Fruit fly (Drosophila melanogaster) whole organism, embryonic: ENCODE measurements around the gene MRP.

Experiments
- BEAF-32 ChIP-seq: fragments of 200-800 bp; sonication (Bioruptor generic); optimal IDR thresholded peaks from 3 replicates; lab custom pipeline; 2017; ENCODE audit warnings: missing biosample characterization, missing genetic modification characterization, mild to moderate bottlenecking, moderate library complexity, missing genetic modification reagents
- CG10267 ChIP-seq: fragments of 200-800 bp; sonication (Bioruptor generic); optimal IDR thresholded peaks from 2 replicates; lab custom pipeline; 2018; ENCODE audit warnings: missing biosample characterization, mild to moderate bottlenecking, missing genetic modification characterization, moderate library complexity
- CG10654 ChIP-seq: fragments of 200-800 bp; sonication (Bioruptor generic); optimal IDR thresholded peaks from 2 replicates; lab custom pipeline; 2016; ENCODE audit warnings: missing biosample characterization, missing genetic modification characterization
- CG11456 ChIP-seq: fragments of 200-800 bp; sonication (Bioruptor generic); IDR thresholded peaks from 3 replicates; pipeline ENCODE4 v1.3.6; 2022; ENCODE audit warnings: missing biosample characterization, missing genetic modification characterization
- CG11696 ChIP-seq: fragments of 200-800 bp; sonication (Bioruptor generic); IDR thresholded peaks from 2 replicates; pipeline ENCODE4 v1.3.6; 2022; ENCODE audit warnings: missing biosample characterization, missing genetic modification characterization
- CG1233 ChIP-seq: fragments of 200-800 bp; sonication (Bioruptor generic); optimal IDR thresholded peaks from 4 replicates; lab custom pipeline; 2018; ENCODE audit warnings: missing biosample characterization, mild to moderate bottlenecking, missing genetic modification characterization
- CG15601 ChIP-seq: fragments of 200-800 bp; sonication (Bioruptor generic); optimal IDR thresholded peaks from 3 replicates; lab custom pipeline; 2019; ENCODE audit warnings: missing biosample characterization, mild to moderate bottlenecking, missing genetic modification characterization, moderate library complexity
- CG16779 ChIP-seq: fragments of 200-800 bp; sonication (Bioruptor generic); IDR thresholded peaks from 2 replicates; pipeline ENCODE4 v1.3.6; 2022; ENCODE audit warnings: missing biosample characterization, missing genetic modification characterization
- CG2116 ChIP-seq: fragments of 200-800 bp; sonication (Bioruptor generic); optimal IDR thresholded peaks from 3 replicates; lab custom pipeline; 2018; ENCODE audit warnings: missing biosample characterization, mild to moderate bottlenecking, missing genetic modification characterization
- CG30403 ChIP-seq: fragments of 200-800 bp; sonication (Bioruptor generic); optimal IDR thresholded peaks from 3 replicates; lab custom pipeline; 2016; ENCODE audit warnings: missing biosample characterization, missing genetic modification characterization
- CG34376 ChIP-seq: fragments of 200-800 bp; sonication (Bioruptor generic); optimal IDR thresholded peaks from 2 replicates; lab custom pipeline; 2018; ENCODE audit warnings: missing biosample characterization, mild to moderate bottlenecking, missing genetic modification characterization
- CG4617 ChIP-seq: fragments of 200-800 bp; sonication (Bioruptor generic); optimal IDR thresholded peaks from 3 replicates; lab custom pipeline; 2016; ENCODE audit warnings: missing biosample characterization, missing genetic modification characterization, borderline replicate concordance
- CG7786 ChIP-seq: fragments of 200-800 bp; sonication (Bioruptor generic); optimal IDR thresholded peaks from 2 replicates; lab custom pipeline; 2016; ENCODE audit warnings: missing biosample characterization, missing genetic modification characterization
- CG8924 ChIP-seq: fragments of 200-800 bp; optimal IDR thresholded peaks from 3 replicates; lab custom pipeline; 2019; ENCODE audit warnings: missing biosample characterization, mild to moderate bottlenecking, missing genetic modification characterization, moderate library complexity
- CG9609 ChIP-seq: fragments of 200-800 bp; sonication (Bioruptor generic); optimal IDR thresholded peaks from 3 replicates; lab custom pipeline; 2016; ENCODE audit warnings: missing biosample characterization, missing genetic modification characterization
- Dll ChIP-seq: fragments of 200-800 bp; sonication (Bioruptor generic); IDR thresholded peaks from 4 replicates; pipeline ENCODE4 v1.3.6; 2022; ENCODE audit warnings: missing biosample characterization, missing genetic modification characterization; ENCODE audit not compliant: partially characterized antibody
- E2f2 ChIP-seq: fragments of 200-800 bp; sonication (Bioruptor generic); IDR thresholded peaks from 2 replicates; pipeline ENCODE4 v1.3.6; 2022; ENCODE audit warnings: missing biosample characterization, missing genetic modification characterization
- GATAe ChIP-seq: fragments of 200-800 bp; sonication (Bioruptor generic); conservative IDR thresholded peaks from 2 replicates; pipeline ENCODE4 v1.3.6; 2022; ENCODE audit warnings: missing biosample characterization, missing genetic modification characterization
- H2.0 ChIP-seq: fragments of 200-800 bp; sonication (Bioruptor generic); IDR thresholded peaks from 2 replicates; pipeline ENCODE4 v1.3.6; 2022; ENCODE audit warnings: missing biosample characterization, missing genetic modification characterization
- Hr78 ChIP-seq, 2 experiments: fragments of 200-800 bp in 1 of 2; fragments of >200 bp in 1 of 2; sonication (Bioruptor generic) in 1 of 2; optimal IDR thresholded peaks; 2 replicates each; lab custom pipeline; 2017 to 2019; ENCODE audit warnings: missing biosample characterization in 2 of 2, missing genetic modification characterization in 2 of 2, mild to moderate bottlenecking in 1 of 2, moderate library complexity in 1 of 2
- Jarid2 ChIP-seq: fragments of 200-800 bp; sonication (Bioruptor generic); optimal IDR thresholded peaks from 3 replicates; lab custom pipeline; 2017; ENCODE audit warnings: mild to moderate bottlenecking, missing biosample characterization, missing genetic modification reagents, missing genetic modification characterization
- Lhr ChIP-seq: fragments of 200-800 bp; sonication (Bioruptor generic); optimal IDR thresholded peaks from 3 replicates; lab custom pipeline; 2017; ENCODE audit warnings: mild to moderate bottlenecking, missing biosample characterization, missing genetic modification reagents, missing genetic modification characterization
- MBD-R2 ChIP-seq: fragments of 200-800 bp; sonication (Bioruptor generic); IDR thresholded peaks from 2 replicates; pipeline ENCODE4 v1.3.6; 2022; ENCODE audit warnings: missing biosample characterization, missing genetic modification characterization
- MESR4 ChIP-seq: fragments of 200-800 bp; sonication (Bioruptor generic); optimal IDR thresholded peaks from 2 replicates; lab custom pipeline; 2018; ENCODE audit warnings: missing biosample characterization, mild to moderate bottlenecking, missing genetic modification characterization, moderate library complexity
- Mes4 ChIP-seq: fragments of 200-800 bp; sonication (Bioruptor generic); optimal IDR thresholded peaks from 2 replicates; lab custom pipeline; 2016; ENCODE audit warnings: missing biosample characterization, missing genetic modification characterization
- Scr ChIP-seq: fragments of 200-800 bp; sonication (Bioruptor generic); IDR thresholded peaks from 2 replicates; pipeline ENCODE4 v1.3.6; 2022; ENCODE audit warnings: missing biosample characterization, missing genetic modification characterization; ENCODE audit not compliant: partially characterized antibody
- crp ChIP-seq, 2 experiments: fragments of 200-800 bp; sonication (Bioruptor generic); optimal IDR thresholded peaks; 2 replicates in 1 of 2; 3 replicates in 1 of 2; lab custom pipeline; 2017; ENCODE audit warnings: missing biosample characterization in 2 of 2, missing genetic modification characterization in 2 of 2, mild to moderate bottlenecking in 1 of 2, moderate library complexity in 1 of 2
- en ChIP-seq: fragments of 200-800 bp; sonication (Bioruptor generic); optimal IDR thresholded peaks from 2 replicates; lab custom pipeline; 2016; ENCODE audit warnings: missing biosample characterization, missing genetic modification characterization
- exex ChIP-seq: fragments of 200-800 bp; sonication (Bioruptor generic); optimal IDR thresholded peaks from 4 replicates; lab custom pipeline; 2018; ENCODE audit warnings: missing biosample characterization, mild to moderate bottlenecking, missing genetic modification characterization, moderate library complexity
- fd3F ChIP-seq: fragments of 200-800 bp; sonication (Bioruptor generic); optimal IDR thresholded peaks from 2 replicates; lab custom pipeline; 2018; ENCODE audit warnings: missing biosample characterization, mild to moderate bottlenecking, missing genetic modification characterization, moderate library complexity
- gcm ChIP-seq: fragments of 200-800 bp; sonication (Bioruptor generic); optimal IDR thresholded peaks from 2 replicates; lab custom pipeline; 2019; ENCODE audit warnings: missing biosample characterization, mild to moderate bottlenecking, missing genetic modification characterization, moderate library complexity
- hbn ChIP-seq: fragments of 200-800 bp; sonication (Bioruptor generic); IDR thresholded peaks from 2 replicates; pipeline ENCODE4 v1.3.6; 2022; ENCODE audit warnings: missing biosample characterization, missing genetic modification characterization; ENCODE audit not compliant: partially characterized antibody
- lab ChIP-seq: fragments of 200-800 bp; sonication (Bioruptor generic); optimal IDR thresholded peaks from 3 replicates; lab custom pipeline; 2017; ENCODE audit warnings: missing biosample characterization, missing genetic modification characterization, mild to moderate bottlenecking, moderate library complexity, missing genetic modification reagents
- mirr ChIP-seq: fragments of 200-800 bp; sonication (Bioruptor generic); optimal IDR thresholded peaks from 3 replicates; lab custom pipeline; 2018; ENCODE audit warnings: missing biosample characterization, mild to moderate bottlenecking, missing genetic modification characterization
- nom ChIP-seq: fragments of 200-800 bp; sonication (Bioruptor generic); optimal IDR thresholded peaks from 2 replicates; lab custom pipeline; 2017; ENCODE audit warnings: missing biosample characterization, missing genetic modification characterization, mild to moderate bottlenecking, moderate library complexity, missing genetic modification reagents
- row ChIP-seq: fragments of 200-800 bp; sonication (Bioruptor generic); IDR thresholded peaks from 3 replicates; pipeline ENCODE4 v1.3.6; 2022; ENCODE audit warnings: missing biosample characterization, missing genetic modification characterization
- sim ChIP-seq: fragments of 200-800 bp; sonication (Bioruptor generic); IDR thresholded peaks from 2 replicates; pipeline ENCODE4 v1.3.6; 2022; ENCODE audit warnings: missing biosample characterization, missing genetic modification characterization
- sna ChIP-seq: fragments of 200-800 bp; sonication (Bioruptor generic); IDR thresholded peaks from 2 replicates; pipeline ENCODE4 v1.3.6; 2022; ENCODE audit warnings: missing biosample characterization, missing genetic modification characterization; ENCODE audit not compliant: partially characterized antibody
- stwl ChIP-seq: fragments of 200-800 bp; sonication (Bioruptor generic); optimal IDR thresholded peaks from 3 replicates; lab custom pipeline; 2018; ENCODE audit warnings: missing biosample characterization, mild to moderate bottlenecking, missing genetic modification characterization, moderate library complexity
- tap ChIP-seq: fragments of 200-800 bp; optimal IDR thresholded peaks from 3 replicates; lab custom pipeline; 2019; ENCODE audit warnings: missing biosample characterization, mild to moderate bottlenecking, missing genetic modification characterization, moderate library complexity
- twi ChIP-seq: fragments of 200-800 bp; optimal IDR thresholded peaks from 2 replicates; lab custom pipeline; 2019; ENCODE audit warnings: missing biosample characterization, mild to moderate bottlenecking, missing genetic modification characterization, moderate library complexity
- unc-4 ChIP-seq: fragments of 200-800 bp; sonication (Bioruptor generic); IDR thresholded peaks from 2 replicates; pipeline ENCODE4 v1.3.6; 2022; ENCODE audit warnings: missing biosample characterization, missing genetic modification characterization; ENCODE audit not compliant: partially characterized antibody
- vnd ChIP-seq: fragments of 200-800 bp; sonication (Bioruptor generic); IDR thresholded peaks from 3 replicates; pipeline ENCODE4 v1.3.6; 2022; ENCODE audit warnings: missing biosample characterization, missing genetic modification characterization; ENCODE audit not compliant: partially characterized antibody
- zen ChIP-seq: fragments of 200-800 bp; sonication (Bioruptor generic); optimal IDR thresholded peaks from 3 replicates; lab custom pipeline; 2018; ENCODE audit warnings: missing biosample characterization, mild to moderate bottlenecking, missing genetic modification characterization, moderate library complexity
- zfh1 ChIP-seq: fragments of 200-800 bp; sonication (Bioruptor generic); IDR thresholded peaks from 3 replicates; pipeline ENCODE4 v1.3.6; 2022; ENCODE audit warnings: missing biosample characterization, missing genetic modification characterization

The MRP gene

dm6 chr2L:12704418-12704920, 14.4 kb upstream of the MRP start, which contains the start of the genes CG5776 and spict (continued):
- peak; percentile 60 for TF ChIP-seq Scr (GFP tag; lab: Robert Waterston, UW)
- TF ChIP-seq sna (GFP tag; lab: Robert Waterston, UW), result no peak
- peak; percentile 85 for TF ChIP-seq CG8924
- TF ChIP-seq gcm (GFP tag; lab: Kevin White, UChicago), result peak; percentile 70
- peak; percentile 48 for TF ChIP-seq Jarid2 (GFP tag; lab: Kevin White, UChicago)
- TF ChIP-seq CG1233 (GFP tag; lab: Kevin White, UChicago), result peak; percentile 58
- peak; percentile 85 for TF ChIP-seq CG15601 (tag; lab: Kevin White, UChicago)
- peak; percentile 67 for TF ChIP-seq fd3F (GFP tag; lab: Kevin White, UChicago)
- peak; percentile 27 for TF ChIP-seq CG9609 (GFP tag; lab: Kevin White, UChicago)
- no peak for TF ChIP-seq CG16779

- TF ChIP-seq tap, result no peak
- peak; percentile 14 for TF ChIP-seq mirr (GFP tag; lab: Kevin White, UChicago)
- TF ChIP-seq sim, result no peak
- TF ChIP-seq lab (GFP tag; lab: Kevin White, UChicago), result no peak
- no peak for TF ChIP-seq twi (tag; lab: Kevin White, UChicago)
- TF ChIP-seq nom (GFP tag; lab: Kevin White, UChicago), result peak; percentile 13
- peak; percentile 12 for TF ChIP-seq CG34376 (GFP tag; lab: Kevin White, UChicago)
- TF ChIP-seq Mes4 (GFP tag; lab: Kevin White, UChicago), result no peak
- no peak for TF ChIP-seq CG30403 (GFP tag; lab: Kevin White, UChicago)
- no peak for TF ChIP-seq Lhr
- TF ChIP-seq en (GFP tag; lab: Kevin White, UChicago), result no peak
- 0 out of 2 replicates have a peak, but pooled peaks have one; percentile 9 for TF ChIP-seq GATAe
- no peak for TF ChIP-seq CG10654 (GFP tag; lab: Kevin White, UChicago)
- peak; percentile 16; the same call in 1 of the 3 replicates for TF ChIP-seq row (GFP tag; lab: Robert Waterston, UW)
- peak; percentile 26 for TF ChIP-seq exex (tag; lab: Kevin White, UChicago)
- TF ChIP-seq Hr78 (GFP tag; optimal IDR thresholded peaks at IDR 0.05; lab: Kevin White, UChicago), result peak in 1 of 2 experiments; percentile 88
Measured at dm6 chr2L:12705376-12705775, 13.5 kb upstream of the MRP start.

DNA sequence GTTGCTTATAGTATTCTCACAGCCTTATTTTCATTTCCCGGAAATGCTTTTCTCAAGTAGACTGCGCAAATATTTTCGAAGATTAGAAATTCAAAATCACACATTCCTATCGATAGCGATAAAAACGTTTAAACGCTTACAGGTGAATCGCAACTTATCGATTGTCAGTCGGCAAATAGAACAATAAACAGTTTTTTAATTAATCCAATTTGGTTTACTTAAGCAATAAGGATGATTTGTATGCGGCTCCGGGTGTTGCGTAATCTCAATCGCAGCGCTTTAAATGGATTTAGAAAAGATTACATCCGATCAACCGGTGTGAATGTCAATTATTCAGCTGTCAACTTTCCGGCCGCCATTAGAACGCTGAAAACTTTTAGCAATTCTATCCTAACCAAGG, 11.3 kb upstream of the MRP start, which contains the start of the genes CG6180 and CG15484:
Gene CG6180, plus strand, starts transcription at position 122 of the 400 bp plus-strand sequence.
Gene CG15484, minus strand, starts transcription at position 172 of the 400 bp plus-strand sequence.
- 0 out of 3 replicates have a peak, but pooled peaks have one; percentile 30 for TF ChIP-seq vnd (GFP tag; lab: Robert Waterston, UW)
- TF ChIP-seq crp (GFP tag; optimal IDR thresholded peaks at IDR 0.05; lab: Kevin White, UChicago), result peak in 1 of 2 experiments; percentile 16
- TF ChIP-seq MESR4 (GFP tag; lab: Kevin White, UChicago), result peak; percentile 30
- peak; percentile 59; the same call in 2 of the 4 replicates for TF ChIP-seq Dll (GFP tag; lab: Robert Waterston, UW)
- TF ChIP-seq E2f2 (GFP tag; lab: Robert Waterston, UW), result peak; percentile 81
- peak; percentile 48 for TF ChIP-seq stwl (tag; lab: Kevin White, UChicago)
- TF ChIP-seq GATAe, result no peak
- no peak for TF ChIP-seq CG11696 (GFP tag; lab: Robert Waterston, UW)
- peak; percentile 52; the same call in 1 of the 2 replicates for TF ChIP-seq unc-4 (GFP tag; lab: Robert Waterston, UW)
- TF ChIP-seq CG2116, result peak; percentile 74
- TF ChIP-seq CG11456 (GFP tag; lab: Robert Waterston, UW), result no peak
- TF ChIP-seq CG7786 (GFP tag; lab: Kevin White, UChicago), result no peak
- peak; percentile 25; the same call in 1 of the 2 replicates for TF ChIP-seq hbn
- 0 out of 3 replicates have a peak, but pooled peaks have one; percentile 28 for TF ChIP-seq zfh1 (GFP tag; lab: Robert Waterston, UW)
- TF ChIP-seq CG34376 (GFP tag; lab: Kevin White, UChicago), result peak; percentile 12
- TF ChIP-seq CG4617, result peak; percentile 47
- peak; percentile 16 for TF ChIP-seq CG10267 (tag; lab: Kevin White, UChicago)
- peak; percentile 55 for TF ChIP-seq BEAF-32 (GFP tag; lab: Kevin White, UChicago)
- no peak for TF ChIP-seq H2.0 (GFP tag; lab: Robert Waterston, UW)
- TF ChIP-seq zen (tag; lab: Kevin White, UChicago), result peak; percentile 17
- peak; percentile 54 for TF ChIP-seq MBD-R2 (GFP tag; lab: Robert Waterston, UW)
